Fruit fly (Drosophila melanogaster) whole organism: ENCODE measurements around the gene CG1958.

Experiments
- CG8478 ChIP-seq: fragments of >200 bp; optimal IDR thresholded peaks from 2 replicates; lab custom pipeline; 2018; ENCODE audit warnings: inconsistent platforms
- usp ChIP-seq: fragments of >200 bp; optimal IDR thresholded peaks from 2 replicates; lab custom pipeline; 2017; ENCODE audit warnings: missing biosample characterization, missing genetic modification characterization, mixed read lengths

- no peak for TF ChIP-seq CG8478 (lab: Kevin White, UChicago)
- no peak for TF ChIP-seq usp (GFP tag; lab: Kevin White, UChicago)
Measured at dm6 chrX:7298323-7298722, 31.6 kb downstream of the CG1958 start.
